ENCODE assay signal across 1 fruit fly cellular context in genomic region chr3R:9039448-9039847, dm6.
TF ChIP-seq lines count a peak whose summit lies in the region.

Gene neur, minus strand, starts transcription at chr3R:9039471.

TF ChIP-seq in whole organism, embryonic, 481 proteins besides CTCF, POLR2A, EP300 and RAD21 (continued from another document and continues in another):
- TF ChIP-seq Dbx (GFP tag; IDR thresholded peaks at IDR 0.05; lab: Robert Waterston, UW) (0 out of 3 replicates have a peak, but pooled peaks have one; percentile 17), insv (GFP tag; optimal IDR thresholded peaks at IDR 0.05; lab: Kevin White, UChicago) (peak in 1 of 2 experiments; percentile 22), YL-1 (GFP tag; optimal IDR thresholded peaks at IDR 0.05; lab: Kevin White, UChicago) (peak; percentile 58), CG2120 (GFP tag; optimal IDR thresholded peaks at IDR 0.05; lab: Kevin White, UChicago) (peak; percentile 19), inv (GFP tag; IDR thresholded peaks at IDR 0.05; lab: Robert Waterston, UW; ENCODE audit: partially characterized antibody) (peak; percentile 65), CG1602 (GFP tag; optimal IDR thresholded peaks at IDR 0.05; lab: Kevin White, UChicago) (peak; percentile 2), row (GFP tag; IDR thresholded peaks at IDR 0.05; lab: Robert Waterston, UW) (peak; percentile 77), bbx (GFP tag; IDR thresholded peaks at IDR 0.05; lab: Robert Waterston, UW; ENCODE audit: partially characterized antibody) (peak; percentile 60; the same call in 1 of the 2 replicates), CG17359 (tag; optimal IDR thresholded peaks at IDR 0.05; lab: Kevin White, UChicago) (no peak), CG34224 (GFP tag; IDR thresholded peaks at IDR 0.05; lab: Robert Waterston, UW; ENCODE audit: partially characterized antibody) (peak; percentile 59), zen2 (GFP tag; IDR thresholded peaks at IDR 0.05; lab: Robert Waterston, UW; ENCODE audit: partially characterized antibody) (peak; percentile 56; the same call in 1 of the 3 replicates), Doc3 (GFP tag; IDR thresholded peaks at IDR 0.05; lab: Robert Waterston, UW; ENCODE audit: partially characterized antibody) (peak; percentile 59), Ets65A (GFP tag; lab: Kevin White, UChicago) (peak; percentile 91), dmrt11E (tag; optimal IDR thresholded peaks at IDR 0.05; lab: Kevin White, UChicago) (peak; percentile 22), shn (GFP tag; optimal IDR thresholded peaks at IDR 0.05; lab: Kevin White, UChicago) (no peak), sug (tag; optimal IDR thresholded peaks at IDR 0.05; lab: Kevin White, UChicago) (peak; percentile 59), nmo (GFP tag; optimal IDR thresholded peaks at IDR 0.05; lab: Kevin White, UChicago) (peak; percentile 72), grau (tag; optimal IDR thresholded peaks at IDR 0.05; lab: Kevin White, UChicago) (peak; percentile 34), HLH54F (GFP tag; optimal IDR thresholded peaks at IDR 0.05; lab: Kevin White, UChicago) (peak; percentile 17), jing (GFP tag; optimal IDR thresholded peaks at IDR 0.05; lab: Kevin White, UChicago) (no peak), ab (GFP tag; optimal IDR thresholded peaks at IDR 0.05; lab: Kevin White, UChicago) (no peak), grn (GFP tag; optimal IDR thresholded peaks at IDR 0.05; lab: Kevin White, UChicago) (peak; percentile 33), Ets97D (GFP tag; optimal IDR thresholded peaks at IDR 0.05; lab: Kevin White, UChicago) (peak; percentile 97), Sin3A (optimal IDR thresholded peaks at IDR 0.05; lab: Kevin White, UChicago) (peak; percentile 88), CG2116 (GFP tag; optimal IDR thresholded peaks at IDR 0.05; lab: Kevin White, UChicago) (peak; percentile 54), Aef1 (GFP tag; IDR thresholded peaks at IDR 0.05; lab: Robert Waterston, UW) (no peak), chif (GFP tag; optimal IDR thresholded peaks at IDR 0.05; lab: Kevin White, UChicago) (peak in 1 of 2 experiments; percentile 3), CoRest (tag; optimal IDR thresholded peaks at IDR 0.05; lab: Kevin White, UChicago) (peak; percentile 75), CG14710 (tag; optimal IDR thresholded peaks at IDR 0.05; lab: Kevin White, UChicago) (peak; percentile 73), BEAF-32 (GFP tag; optimal IDR thresholded peaks at IDR 0.05; lab: Kevin White, UChicago) (peak; percentile 91), Lhr (GFP tag; optimal IDR thresholded peaks at IDR 0.05; lab: Kevin White, UChicago) (peak; percentile 83), slbo (GFP tag; IDR thresholded peaks at IDR 0.05; lab: Robert Waterston, UW) (peak; percentile 39; the same call in 1 of the 2 replicates), CG15514 (GFP tag; optimal IDR thresholded peaks at IDR 0.05; lab: Kevin White, UChicago) (peak; percentile 51), CG9817 (tag; optimal IDR thresholded peaks at IDR 0.05; lab: Kevin White, UChicago) (peak; percentile 38), CG2129 (GFP tag; IDR thresholded peaks at IDR 0.05; lab: Robert Waterston, UW; ENCODE audit: partially characterized antibody) (peak; percentile 36), vnd (GFP tag; IDR thresholded peaks at IDR 0.05; lab: Robert Waterston, UW; ENCODE audit: partially characterized antibody) (peak; percentile 53; the same call in 1 of the 3 replicates), CG15073 (GFP tag; optimal IDR thresholded peaks at IDR 0.05; lab: Kevin White, UChicago) (no peak), Bteb2 (GFP tag; optimal IDR thresholded peaks at IDR 0.05; lab: Kevin White, UChicago) (no peak), CG17802 (tag; optimal IDR thresholded peaks at IDR 0.05; lab: Kevin White, UChicago) (no peak), disco-r (GFP tag; optimal IDR thresholded peaks at IDR 0.05; lab: Kevin White, UChicago) (no peak), BtbVII (GFP tag; optimal IDR thresholded peaks at IDR 0.05; lab: Kevin White, UChicago) (peak; percentile 4), ci (GFP tag; IDR thresholded peaks at IDR 0.05; lab: Robert Waterston, UW) (peak; percentile 46; the same call in 1 of the 3 replicates), nerfin-1 (tag; optimal IDR thresholded peaks at IDR 0.05; lab: Kevin White, UChicago) (peak; percentile 9), ssp (GFP tag; IDR thresholded peaks at IDR 0.05; lab: Robert Waterston, UW) (peak; percentile 46), twi (tag; optimal IDR thresholded peaks at IDR 0.05; lab: Kevin White, UChicago) (peak; percentile 28), Meics (GFP tag; optimal IDR thresholded peaks at IDR 0.05; lab: Kevin White, UChicago) (peak; percentile 18), CG8765 (GFP tag; IDR thresholded peaks at IDR 0.05; lab: Robert Waterston, UW) (no peak), CG34376 (GFP tag; optimal IDR thresholded peaks at IDR 0.05; lab: Kevin White, UChicago) (peak; percentile 19), CG12104 (GFP tag; optimal IDR thresholded peaks at IDR 0.05; lab: Kevin White, UChicago) (peak; percentile 19), salm (tag; optimal IDR thresholded peaks at IDR 0.05; lab: Kevin White, UChicago) (no peak), CG4424 (GFP tag; optimal IDR thresholded peaks at IDR 0.05; lab: Kevin White, UChicago) (peak; percentile 1), Opbp (GFP tag; IDR thresholded peaks at IDR 0.05; lab: Robert Waterston, UW; ENCODE audit: partially characterized antibody) (peak; percentile 78), trem (tag; optimal IDR thresholded peaks at IDR 0.05; lab: Kevin White, UChicago) (peak; percentile 81), CG3281 (GFP tag; optimal IDR thresholded peaks at IDR 0.05; lab: Kevin White, UChicago) (peak; percentile 39), Hsf (GFP tag; optimal IDR thresholded peaks at IDR 0.05; lab: Kevin White, UChicago) (peak; percentile 53), CG9727 (GFP tag; optimal IDR thresholded peaks at IDR 0.05; lab: Kevin White, UChicago) (peak; percentile 69), E2f2 (GFP tag; IDR thresholded peaks at IDR 0.05; lab: Robert Waterston, UW) (0 out of 2 replicates have a peak, but pooled peaks have one; percentile 13), Dfd (GFP tag; optimal IDR thresholded peaks at IDR 0.05; lab: Kevin White, UChicago) (no peak), CG4820 (GFP tag; optimal IDR thresholded peaks at IDR 0.05; lab: Kevin White, UChicago) (peak; percentile 17), CG33557 (GFP tag; optimal IDR thresholded peaks at IDR 0.05; lab: Kevin White, UChicago) (peak; percentile 25), CG13287 (GFP tag; IDR thresholded peaks at IDR 0.05; lab: Robert Waterston, UW; ENCODE audit: partially characterized antibody) (peak; percentile 78), CG12219 (GFP tag; optimal IDR thresholded peaks at IDR 0.05; lab: Kevin White, UChicago) (no peak), CG7963 (GFP tag; IDR thresholded peaks at IDR 0.05; lab: Robert Waterston, UW; ENCODE audit: partially characterized antibody) (peak; percentile 40; the same call in 1 of the 3 replicates), zfh1 (GFP tag; IDR thresholded peaks at IDR 0.05; lab: Robert Waterston, UW) (0 out of 3 replicates have a peak, but pooled peaks have one; percentile 35), crp (GFP tag; optimal IDR thresholded peaks at IDR 0.05; lab: Kevin White, UChicago) (peak in 1 of 2 experiments; percentile 61), nerfin-2 (GFP tag; IDR thresholded peaks at IDR 0.05; lab: Robert Waterston, UW; ENCODE audit: partially characterized antibody) (0 out of 2 replicates have a peak, but pooled peaks have one; percentile 13), tll (GFP tag; optimal IDR thresholded peaks at IDR 0.05; lab: Kevin White, UChicago) (peak; percentile 18 to 41), oc (tag; optimal IDR thresholded peaks at IDR 0.05; lab: Kevin White, UChicago) (no peak), HmgD (GFP tag; optimal IDR thresholded peaks at IDR 0.05; lab: Kevin White, UChicago) (peak; percentile 19), lola (GFP tag; optimal IDR thresholded peaks at IDR 0.05; lab: Kevin White, UChicago) (peak in 1 of 3 experiments; percentile 23), CG13775 (GFP tag; optimal IDR thresholded peaks at IDR 0.05; lab: Kevin White, UChicago) (peak; percentile 28), CG6791 (GFP tag; IDR thresholded peaks at IDR 0.05; lab: Robert Waterston, UW; ENCODE audit: partially characterized antibody) (peak; percentile 59; the same call in 2 of the 3 replicates), HmgZ (tag; optimal IDR thresholded peaks at IDR 0.05; lab: Kevin White, UChicago) (peak; percentile 20), Abd-B (GFP tag; optimal IDR thresholded peaks at IDR 0.05; lab: Kevin White, UChicago) (peak; percentile 27), zen (tag; optimal IDR thresholded peaks at IDR 0.05; lab: Kevin White, UChicago) (peak; percentile 11), Awh (GFP tag; IDR thresholded peaks at IDR 0.05; lab: Robert Waterston, UW) (no peak), CG42726 (GFP tag; IDR thresholded peaks at IDR 0.05; lab: Robert Waterston, UW; ENCODE audit: partially characterized antibody) (0 out of 2 replicates have a peak, but pooled peaks have one; percentile 35), CG18262 (tag; optimal IDR thresholded peaks at IDR 0.05; lab: Kevin White, UChicago) (peak; percentile 30), CG3407 (GFP tag; optimal IDR thresholded peaks at IDR 0.05; lab: Kevin White, UChicago) (peak; percentile 0), Asciz (GFP tag; optimal IDR thresholded peaks at IDR 0.05; lab: Kevin White, UChicago) (no peak), CG10147 (GFP tag; optimal IDR thresholded peaks at IDR 0.05; lab: Kevin White, UChicago) (peak; percentile 57), CG12659 (GFP tag; optimal IDR thresholded peaks at IDR 0.05; lab: Kevin White, UChicago) (peak; percentile 78), Med (GFP tag; lab: Kevin White, UChicago) (peak; percentile 86), CG9215 (GFP tag; IDR thresholded peaks at IDR 0.05; lab: Robert Waterston, UW) (0 out of 2 replicates have a peak, but pooled peaks have one; percentile 8), Deaf1 (tag; optimal IDR thresholded peaks at IDR 0.05; lab: Kevin White, UChicago) (peak; percentile 26), CG4854 (GFP tag; optimal IDR thresholded peaks at IDR 0.05; lab: Kevin White, UChicago) (peak; percentile 35), Rfx (GFP tag; IDR thresholded peaks at IDR 0.05; lab: Robert Waterston, UW) (peak; percentile 35), Dp (GFP tag; optimal IDR thresholded peaks at IDR 0.05; lab: Kevin White, UChicago) (peak; percentile 35), CG15011 (GFP tag; optimal IDR thresholded peaks at IDR 0.05; lab: Kevin White, UChicago) (no peak), danr (GFP tag; IDR thresholded peaks at IDR 0.05; lab: Robert Waterston, UW) (no peak), CG10267 (tag; optimal IDR thresholded peaks at IDR 0.05; lab: Kevin White, UChicago) (peak; percentile 55), HLH4C (GFP tag; IDR thresholded peaks at IDR 0.05; lab: Robert Waterston, UW; ENCODE audit: partially characterized antibody) (peak; percentile 65; the same call in 2 of the 3 replicates), Myb (GFP tag; optimal IDR thresholded peaks at IDR 0.05; lab: Kevin White, UChicago) (peak; percentile 6), Dll (GFP tag; IDR thresholded peaks at IDR 0.05; lab: Robert Waterston, UW; ENCODE audit: partially characterized antibody) (peak; percentile 80), CG12391 (tag; optimal IDR thresholded peaks at IDR 0.05; lab: Kevin White, UChicago) (peak; percentile 45), CG33213 (GFP tag; optimal IDR thresholded peaks at IDR 0.05; lab: Kevin White, UChicago) (peak; percentile 64), gro (GFP tag; optimal IDR thresholded peaks at IDR 0.05; lab: Kevin White, UChicago) (peak; percentile 35), CG31441 (GFP tag; IDR thresholded peaks at IDR 0.05; lab: Robert Waterston, UW) (peak; percentile 90), CG17829 (tag; optimal IDR thresholded peaks at IDR 0.05; lab: Kevin White, UChicago) (peak; percentile 84), CG30020 (tag; optimal IDR thresholded peaks at IDR 0.05; lab: Kevin White, UChicago) (peak; percentile 38), CG4404 (GFP tag; IDR thresholded peaks at IDR 0.05; lab: Robert Waterston, UW) (no peak), CG4617 (GFP tag; optimal IDR thresholded peaks at IDR 0.05; lab: Kevin White, UChicago; ENCODE audit: borderline replicate concordance) (peak; percentile 58), CG2202 (tag; optimal IDR thresholded peaks at IDR 0.05; lab: Kevin White, UChicago) (no peak), CG9797 (GFP tag; optimal IDR thresholded peaks at IDR 0.05; lab: Kevin White, UChicago) (peak; percentile 88), Hmr (GFP tag; optimal IDR thresholded peaks at IDR 0.05; lab: Kevin White, UChicago) (peak; percentile 73), CG15601 (tag; optimal IDR thresholded peaks at IDR 0.05; lab: Kevin White, UChicago) (peak; percentile 50), CG8924 (tag; optimal IDR thresholded peaks at IDR 0.05; lab: Kevin White, UChicago) (peak; percentile 44), Blimp-1 (GFP tag; optimal IDR thresholded peaks at IDR 0.05; lab: Kevin White, UChicago) (no peak), Nf-YC (tag; optimal IDR thresholded peaks at IDR 0.05; lab: Kevin White, UChicago) (peak; percentile 41), luna (GFP tag; optimal IDR thresholded peaks at IDR 0.05; lab: Kevin White, UChicago) (no peak), cg (GFP tag; optimal IDR thresholded peaks at IDR 0.05; lab: Kevin White, UChicago) (no peak), Side (GFP tag; optimal IDR thresholded peaks at IDR 0.05; lab: Kevin White, UChicago) (peak; percentile 32), ttk (GFP tag; IDR thresholded peaks at IDR 0.05; lab: Robert Waterston, UW) (no peak), CG14441 (GFP tag; IDR thresholded peaks at IDR 0.05; lab: Robert Waterston, UW) (no peak), trh (GFP tag; optimal IDR thresholded peaks at IDR 0.05; lab: Kevin White, UChicago) (no peak), CG30403 (GFP tag; optimal IDR thresholded peaks at IDR 0.05; lab: Kevin White, UChicago) (peak; percentile 26), her (GFP tag; optimal IDR thresholded peaks at IDR 0.05; lab: Kevin White, UChicago) (no peak), Neu2 (GFP tag; optimal IDR thresholded peaks at IDR 0.05; lab: Kevin White, UChicago; ENCODE audit: borderline replicate concordance) (no peak), crol (GFP tag; IDR thresholded peaks at IDR 0.05; lab: Robert Waterston, UW) (no peak), mld (GFP tag; IDR thresholded peaks at IDR 0.05; lab: Robert Waterston, UW; ENCODE audit: partially characterized antibody) (0 out of 3 replicates have a peak, but pooled peaks have one; percentile 11), CG17361 (GFP tag; IDR thresholded peaks at IDR 0.05; lab: Robert Waterston, UW) (peak; percentile 60; the same call in 2 of the 3 replicates), Sox100B (GFP tag; optimal IDR thresholded peaks at IDR 0.05; lab: Kevin White, UChicago) (peak; percentile 8), CG2712 (tag; optimal IDR thresholded peaks at IDR 0.05; lab: Kevin White, UChicago) (peak; percentile 42), tgo (GFP tag; IDR thresholded peaks at IDR 0.05; lab: Robert Waterston, UW) (peak; percentile 29; the same call in 2 of the 3 replicates), CG18599 (GFP tag; optimal IDR thresholded peaks at IDR 0.05; lab: Kevin White, UChicago) (peak; percentile 4)
